Worm (Caenorhabditis elegans) whole organism, young adult: Measurements from ENCODE around the gene npax-4.

ENCODE experiments used
- F55B11.4 ChIP-seq: sonication (generic microtip); optimal IDR thresholded peaks from 2 replicates; lab custom pipeline; 2016; ENCODE audit warnings: missing compliant biosample characterization, missing genetic modification characterization, borderline replicate concordance; ENCODE audit not compliant: insufficient read depth
- ceh-91 ChIP-seq: fragments of 200-800 bp; sonication (Bioruptor generic); IDR thresholded peaks from 2 replicates; pipeline ENCODE4 v1.3.6; 2022; ENCODE audit warnings: missing genetic modification reagents, missing genetic modification characterization, missing compliant biosample characterization
- hlh-12 ChIP-seq: sonication (generic microtip); optimal IDR thresholded peaks from 2 replicates; lab custom pipeline; 2016; ENCODE audit warnings: missing genetic modification characterization, missing compliant biosample characterization
- hrde-1 ChIP-seq: sonication (generic microtip); optimal IDR thresholded peaks from 2 replicates; lab custom pipeline; 2016; ENCODE audit warnings: missing genetic modification characterization, mild to moderate bottlenecking, missing compliant biosample characterization, moderate library complexity, missing genotype, missing genetic modification reagents, borderline replicate concordance
- hsf-1 ChIP-seq: fragments of 200-800 bp; sonication (Bioruptor generic); IDR thresholded peaks from 2 replicates; pipeline ENCODE4 v1.3.6; 2022; ENCODE audit warnings: missing genetic modification reagents, missing genetic modification characterization, missing compliant biosample characterization
- mes-4 ChIP-seq: sonication (generic microtip); optimal IDR thresholded peaks from 2 replicates; lab custom pipeline; 2016; ENCODE audit warnings: missing genotype, missing genetic modification characterization, missing compliant biosample characterization
- nfya-1 ChIP-seq: sonication (generic microtip); optimal IDR thresholded peaks from 2 replicates; lab custom pipeline; 2017; ENCODE audit warnings: antibody characterized with exemption, missing compliant biosample characterization, missing genetic modification characterization, borderline replicate concordance; ENCODE audit not compliant: insufficient read depth
- nfya-2 ChIP-seq: fragments of 200-800 bp; sonication (Bioruptor generic); IDR thresholded peaks from 2 replicates; pipeline ENCODE4 v1.3.6; 2022; ENCODE audit warnings: missing genetic modification reagents, missing genetic modification characterization, missing compliant biosample characterization
- pha-4 ChIP-seq: fragments of 150-350 bp; sonication (generic microtip); optimal IDR thresholded peaks from 2 replicates; lab custom pipeline; 2014; ENCODE audit warnings: missing biosample characterization, missing genetic modification reagents, missing genetic modification characterization
- repo-1 ChIP-seq: sonication (generic microtip); optimal IDR thresholded peaks from 2 replicates; lab custom pipeline; 2017; ENCODE audit warnings: mild to moderate bottlenecking, missing genetic modification characterization, missing compliant biosample characterization
- rpc-1 ChIP-seq, 2 experiments: fragments of 150-350 bp in 1 of 2; sonication (generic microtip) in 1 of 2; optimal IDR thresholded peaks; 2 replicates each; lab custom pipeline; 2014 to 2018; ENCODE audit warnings: missing biosample characterization in 1 of 2, missing genetic modification characterization in 1 of 2, missing genetic modification reagents in 1 of 2, missing genotype in 1 of 2
- sdz-38 ChIP-seq: sonication (generic microtip); optimal IDR thresholded peaks from 2 replicates; lab custom pipeline; 2016; ENCODE audit warnings: missing genotype, missing genetic modification characterization, missing compliant biosample characterization
- sea-2 ChIP-seq: fragments of 200-800 bp; sonication (Bioruptor generic); IDR thresholded peaks from 2 replicates; pipeline ENCODE4 v1.3.6; 2022; ENCODE audit warnings: missing genetic modification characterization, missing compliant biosample characterization
- unc-62 ChIP-seq: fragments of 150-350 bp; optimal IDR thresholded peaks from 2 replicates; lab custom pipeline; 2014; ENCODE audit warnings: missing biosample characterization, missing genetic modification reagents, missing genetic modification characterization

- TF ChIP-seq sea-2 (GFP tag; lab: Robert Waterston, UW) (no peak), F55B11.4 (tag; lab: Kevin White, UChicago) (no peak), nfya-2 (GFP tag; lab: Robert Waterston, UW) (no peak), rpc-1 (optimal IDR thresholded peaks at IDR 0.05; lab: Kevin White, UChicago) (no peak), rpc-1 (tag; optimal IDR thresholded peaks at IDR 0.05; lab: Kevin White, UChicago) (no peak), pha-4 (tag; lab: Kevin White, UChicago) (no peak), unc-62 (GFP tag; lab: Kevin White, UChicago) (no peak), repo-1 (no peak), mes-4 (no peak), ceh-91 (GFP tag; lab: Robert Waterston, UW) (no peak), hlh-12 (no peak), sdz-38 (tag; lab: Kevin White, UChicago) (no peak), hsf-1 (GFP tag; lab: Robert Waterston, UW) (no peak), nfya-1 (no peak), hrde-1 (tag; lab: Kevin White, UChicago) (no peak)
Observed at ce11 chrIV:8881181-8881580, 1.5 kb upstream of the npax-4 start, which contains the start of gene C09G9.8.
